Fruit fly (Drosophila melanogaster) whole organism, embryonic: ENCODE results near the gene CG31121.

Experiments used
- Abd-B ChIP-seq: fragments of 200-800 bp; sonication (Bioruptor generic); optimal IDR thresholded peaks from 2 replicates; lab custom pipeline; 2018; ENCODE audit warnings: missing biosample characterization, mild to moderate bottlenecking, missing genetic modification characterization, moderate library complexity
- Aef1 ChIP-seq: fragments of 200-800 bp; sonication (Bioruptor generic); IDR thresholded peaks from 3 replicates; pipeline ENCODE4 v1.3.6; 2022; ENCODE audit warnings: missing biosample characterization, missing genetic modification characterization
- Atf6 ChIP-seq: fragments of 200-800 bp; sonication (Bioruptor generic); IDR thresholded peaks from 2 replicates; pipeline ENCODE4 v1.3.6; 2022; ENCODE audit warnings: missing biosample characterization, missing genetic modification characterization
- B-H1 ChIP-seq: fragments of 200-800 bp; sonication (Bioruptor generic); IDR thresholded peaks from 3 replicates; pipeline ENCODE4 v1.3.6; 2022; ENCODE audit warnings: missing biosample characterization, missing genetic modification characterization
- B-H2 ChIP-seq: fragments of 200-800 bp; sonication (Bioruptor generic); optimal IDR thresholded peaks from 2 replicates; lab custom pipeline; 2018; ENCODE audit warnings: missing biosample characterization, mild to moderate bottlenecking, missing genetic modification characterization
- CG10209 ChIP-seq: fragments of 200-800 bp; sonication (Bioruptor generic); optimal IDR thresholded peaks from 3 replicates; lab custom pipeline; 2017; ENCODE audit warnings: missing biosample characterization, mild to moderate bottlenecking, missing genetic modification characterization, missing genetic modification reagents
- CG10543 ChIP-seq: fragments of 200-800 bp; sonication (Bioruptor generic); optimal IDR thresholded peaks from 3 replicates; lab custom pipeline; 2017; ENCODE audit warnings: missing biosample characterization, mild to moderate bottlenecking, missing genetic modification characterization, moderate library complexity
- CG10654 ChIP-seq: fragments of 200-800 bp; sonication (Bioruptor generic); optimal IDR thresholded peaks from 2 replicates; lab custom pipeline; 2016; ENCODE audit warnings: missing biosample characterization, missing genetic modification characterization
- CG1233 ChIP-seq: fragments of 200-800 bp; sonication (Bioruptor generic); optimal IDR thresholded peaks from 4 replicates; lab custom pipeline; 2018; ENCODE audit warnings: missing biosample characterization, mild to moderate bottlenecking, missing genetic modification characterization
- CG13296 ChIP-seq: fragments of 200-800 bp; sonication (Bioruptor generic); optimal IDR thresholded peaks from 3 replicates; lab custom pipeline; 2018; ENCODE audit warnings: missing biosample characterization, mild to moderate bottlenecking, missing genetic modification characterization
- CG17186 ChIP-seq: fragments of 200-800 bp; sonication (Bioruptor generic); optimal IDR thresholded peaks from 3 replicates; lab custom pipeline; 2017; ENCODE audit warnings: missing biosample characterization, missing genetic modification reagents, missing genetic modification characterization
- CG17612 ChIP-seq: fragments of 200-800 bp; sonication (Bioruptor generic); IDR thresholded peaks from 2 replicates; pipeline ENCODE4 v1.3.6; 2022; ENCODE audit warnings: missing biosample characterization, missing genetic modification characterization
- CG31365 ChIP-seq: fragments of 200-800 bp; sonication (Bioruptor generic); optimal IDR thresholded peaks from 2 replicates; lab custom pipeline; 2018; ENCODE audit warnings: missing biosample characterization, mild to moderate bottlenecking, missing genetic modification characterization
- CG32767 ChIP-seq: fragments of 200-800 bp; sonication (Bioruptor generic); IDR thresholded peaks from 2 replicates; pipeline ENCODE4 v1.3.6; 2022; ENCODE audit warnings: missing biosample characterization, missing genetic modification characterization
- CG34376 ChIP-seq: fragments of 200-800 bp; sonication (Bioruptor generic); optimal IDR thresholded peaks from 2 replicates; lab custom pipeline; 2018; ENCODE audit warnings: missing biosample characterization, mild to moderate bottlenecking, missing genetic modification characterization
- CG34422 ChIP-seq: fragments of 200-800 bp; sonication (Bioruptor generic); IDR thresholded peaks from 3 replicates; pipeline ENCODE4 v1.3.6; 2022; ENCODE audit warnings: missing biosample characterization, missing genetic modification characterization
- CG4282 ChIP-seq: fragments of 200-800 bp; sonication (Bioruptor generic); optimal IDR thresholded peaks from 2 replicates; lab custom pipeline; 2016; ENCODE audit warnings: missing biosample characterization, missing genetic modification characterization
- CG4730 ChIP-seq: fragments of 200-800 bp; sonication (Bioruptor generic); IDR thresholded peaks from 2 replicates; pipeline ENCODE4 v1.3.6; 2022; ENCODE audit warnings: missing biosample characterization, missing genetic modification characterization
- CG5245 ChIP-seq: fragments of 200-800 bp; sonication (Bioruptor generic); optimal IDR thresholded peaks from 3 replicates; lab custom pipeline; 2016; ENCODE audit warnings: missing biosample characterization, missing genetic modification characterization
- CG6689 ChIP-seq: fragments of 200-800 bp; sonication (Bioruptor generic); IDR thresholded peaks from 2 replicates; pipeline ENCODE4 v1.3.6; 2022; ENCODE audit warnings: missing biosample characterization, missing genetic modification characterization
- CG7556 ChIP-seq: fragments of 200-800 bp; sonication (Bioruptor generic); optimal IDR thresholded peaks from 2 replicates; lab custom pipeline; 2017; ENCODE audit warnings: missing biosample characterization, mild to moderate bottlenecking, missing genetic modification characterization
- CG9876 ChIP-seq: fragments of 200-800 bp; sonication (Bioruptor generic); optimal IDR thresholded peaks from 2 replicates; lab custom pipeline; 2016; ENCODE audit warnings: missing biosample characterization, missing genetic modification characterization
- Dek ChIP-seq: fragments of 200-800 bp; sonication (Bioruptor generic); optimal IDR thresholded peaks from 3 replicates; lab custom pipeline; 2019; ENCODE audit warnings: missing biosample characterization, mild to moderate bottlenecking, missing genetic modification characterization, moderate library complexity
- Dfd ChIP-seq, 2 experiments: fragments of >200 bp; optimal IDR thresholded peaks; 2 replicates each; lab custom pipeline; 2017; ENCODE audit warnings: missing biosample characterization in 2 of 2, missing genetic modification characterization in 2 of 2
- Eip74EF ChIP-seq, 2 experiments: fragments of 200-800 bp in 1 of 2; fragments of >200 bp in 1 of 2; sonication (Bioruptor generic) in 1 of 2; optimal IDR thresholded peaks; 2 replicates each; lab custom pipeline; 2017 to 2019; ENCODE audit warnings: missing biosample characterization in 2 of 2, missing genetic modification characterization in 2 of 2, mild to moderate bottlenecking in 1 of 2, moderate library complexity in 1 of 2
- Hey ChIP-seq: fragments of 200-800 bp; sonication (Bioruptor generic); optimal IDR thresholded peaks from 3 replicates; lab custom pipeline; 2018; ENCODE audit warnings: missing biosample characterization, mild to moderate bottlenecking, missing genetic modification characterization
- Poxn ChIP-seq: fragments of 200-800 bp; sonication (Bioruptor generic); IDR thresholded peaks from 2 replicates; pipeline ENCODE4 v1.3.6; 2022; ENCODE audit warnings: missing biosample characterization, missing genetic modification characterization
- Stat92E ChIP-seq, 3 experiments: fragments of >200 bp in 2 of 3; fragments of 200-800 bp in 1 of 3; sonication (Bioruptor generic) in 1 of 3; optimal IDR thresholded peaks; 2 replicates each; lab custom pipeline; 2017 to 2019; ENCODE audit warnings: missing biosample characterization in 3 of 3, missing genetic modification characterization in 3 of 3, mild to moderate bottlenecking in 1 of 3, moderate library complexity in 1 of 3
- Xrp1 ChIP-seq: fragments of 200-800 bp; sonication (Bioruptor generic); IDR thresholded peaks from 2 replicates; pipeline ENCODE4 v1.3.6; 2022; ENCODE audit warnings: missing biosample characterization, missing genetic modification characterization
- abd-A ChIP-seq: fragments of 200-800 bp; sonication (Bioruptor generic); optimal IDR thresholded peaks from 3 replicates; lab custom pipeline; 2019; ENCODE audit warnings: missing biosample characterization, mild to moderate bottlenecking, missing genetic modification characterization, moderate library complexity
- chinmo ChIP-seq: fragments of 200-800 bp; sonication (Bioruptor generic); IDR thresholded peaks from 4 replicates; pipeline ENCODE4 v1.3.6; 2022; ENCODE audit warnings: missing biosample characterization, missing genetic modification characterization; ENCODE audit not compliant: partially characterized antibody
- ems ChIP-seq: fragments of 200-800 bp; sonication (Bioruptor generic); optimal IDR thresholded peaks from 3 replicates; lab custom pipeline; 2016; ENCODE audit warnings: missing biosample characterization, missing genetic modification characterization
- fd102C ChIP-seq: fragments of 200-800 bp; sonication (Bioruptor generic); optimal IDR thresholded peaks from 2 replicates; lab custom pipeline; 2018; ENCODE audit warnings: missing biosample characterization, mild to moderate bottlenecking, missing genetic modification characterization, moderate library complexity
- fu2 ChIP-seq: fragments of 200-800 bp; sonication (Bioruptor generic); optimal IDR thresholded peaks from 2 replicates; lab custom pipeline; 2016; ENCODE audit warnings: missing biosample characterization, missing genetic modification characterization
- grn ChIP-seq: fragments of 200-800 bp; sonication (Bioruptor generic); optimal IDR thresholded peaks from 3 replicates; lab custom pipeline; 2017; ENCODE audit warnings: missing biosample characterization, missing genetic modification characterization
- knrl ChIP-seq: fragments of 200-800 bp; sonication (Bioruptor generic); IDR thresholded peaks from 3 replicates; pipeline ENCODE4 v1.3.6; 2022; ENCODE audit warnings: missing biosample characterization, missing genetic modification characterization; ENCODE audit not compliant: partially characterized antibody
- lov ChIP-seq, 2 experiments: fragments of 200-800 bp in 1 of 2; fragments of >200 bp in 1 of 2; sonication (Bioruptor generic) in 1 of 2; IDR thresholded peaks in 1 of 2; optimal IDR thresholded peaks in 1 of 2; 2 replicates in 1 of 2; 3 replicates in 1 of 2; pipeline versions ENCODE4 v1.3.6 to Lab custom; 2017 to 2022; ENCODE audit warnings: missing biosample characterization in 1 of 2, missing genetic modification characterization in 1 of 2
- nmo ChIP-seq: fragments of 200-800 bp; sonication (Bioruptor generic); optimal IDR thresholded peaks from 2 replicates; lab custom pipeline; 2018; ENCODE audit warnings: missing biosample characterization, mild to moderate bottlenecking, missing genetic modification characterization, moderate library complexity
- run ChIP-seq: fragments of 200-800 bp; sonication (Bioruptor generic); optimal IDR thresholded peaks from 3 replicates; lab custom pipeline; 2018; ENCODE audit warnings: missing biosample characterization, mild to moderate bottlenecking, missing genetic modification characterization
- sens ChIP-seq: fragments of 200-800 bp; sonication (Bioruptor generic); peaks from one replicate; lab custom pipeline; 2016; ENCODE audit warnings: missing biosample characterization, missing genetic modification characterization
- sima ChIP-seq: fragments of 200-800 bp; sonication (Bioruptor generic); optimal IDR thresholded peaks from 2 replicates; lab custom pipeline; 2016; ENCODE audit warnings: missing biosample characterization, missing genetic modification characterization
- slbo ChIP-seq: fragments of 200-800 bp; sonication (Bioruptor generic); IDR thresholded peaks from 2 replicates; pipeline ENCODE4 v1.3.6; 2022; ENCODE audit warnings: missing biosample characterization, missing genetic modification characterization
- sob ChIP-seq: fragments of 200-800 bp; sonication (Bioruptor generic); IDR thresholded peaks from 2 replicates; pipeline ENCODE4 v1.3.6; 2022; ENCODE audit warnings: missing biosample characterization, missing genetic modification characterization
- stwl ChIP-seq: fragments of 200-800 bp; sonication (Bioruptor generic); optimal IDR thresholded peaks from 3 replicates; lab custom pipeline; 2018; ENCODE audit warnings: missing biosample characterization, mild to moderate bottlenecking, missing genetic modification characterization, moderate library complexity
- sug ChIP-seq: fragments of 200-800 bp; optimal IDR thresholded peaks from 2 replicates; lab custom pipeline; 2019; ENCODE audit warnings: missing biosample characterization, mild to moderate bottlenecking, missing genetic modification characterization, moderate library complexity
- tx ChIP-seq: fragments of 200-800 bp; sonication (Bioruptor generic); optimal IDR thresholded peaks from 2 replicates; lab custom pipeline; 2016; ENCODE audit warnings: missing biosample characterization, missing genetic modification characterization
- vvl ChIP-seq: fragments of 200-800 bp; sonication (Bioruptor generic); IDR thresholded peaks from 2 replicates; pipeline ENCODE4 v1.3.6; 2022; ENCODE audit warnings: missing biosample characterization, missing genetic modification characterization

The CG31121 gene

DNA sequence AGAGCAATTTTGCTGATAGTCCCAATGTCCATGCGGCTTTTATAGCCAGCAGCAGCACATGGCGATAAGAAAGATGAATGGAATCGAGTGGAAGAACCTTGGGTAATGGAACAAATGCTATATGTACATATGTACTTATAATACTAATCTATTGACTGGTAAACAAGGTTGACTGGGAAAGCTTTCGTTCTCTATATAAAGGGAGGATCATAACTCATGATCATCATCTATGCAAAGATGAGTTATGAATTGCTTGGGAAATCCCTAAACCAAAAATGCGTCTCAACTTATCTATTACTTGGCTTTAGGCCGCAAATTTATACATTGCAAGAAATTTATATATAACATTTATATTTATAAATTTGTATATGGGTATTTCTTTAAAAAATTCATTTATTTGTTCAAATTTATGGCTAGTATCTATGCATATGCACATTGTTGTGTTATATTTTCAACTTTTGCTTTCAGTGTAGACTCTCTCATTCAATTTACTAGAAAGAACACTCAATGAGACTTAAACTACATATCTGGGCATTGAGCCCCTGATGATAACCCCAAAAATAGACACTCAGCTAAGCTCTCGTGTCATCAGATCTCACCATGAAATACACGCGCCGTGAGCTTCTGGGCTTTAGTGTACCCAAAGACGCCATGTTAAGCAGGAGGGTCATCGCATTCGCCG, 29.5 kb downstream of the CG31121 start, which contains the start of the genes Srg1 and Elal (continued):
- TF ChIP-seq CG10209 (GFP tag; lab: Kevin White, UChicago) (peak; percentile 6), sob (GFP tag; lab: Robert Waterston, UW) (peak; percentile 56; the same call in 1 of the 2 replicates), tx (no peak), CG1233 (GFP tag; lab: Kevin White, UChicago) (no peak), lov (optimal IDR thresholded peaks at IDR 0.05; lab: Kevin White, UChicago) (no peak), lov (GFP tag; IDR thresholded peaks at IDR 0.05; lab: Robert Waterston, UW) (no peak), Dek (tag; lab: Kevin White, UChicago) (peak; percentile 39), run (no peak), CG7556 (GFP tag; lab: Kevin White, UChicago) (peak; percentile 33), Xrp1 (peak; percentile 21; the same call in 1 of the 2 replicates), slbo (GFP tag; lab: Robert Waterston, UW) (peak; percentile 68; the same call in 1 of the 2 replicates), nmo (peak; percentile 41), fd102C (GFP tag; lab: Kevin White, UChicago) (no peak), CG17186 (GFP tag; lab: Kevin White, UChicago) (no peak), CG31365 (no peak), sug (peak; percentile 51), CG9876 (GFP tag; lab: Kevin White, UChicago) (no peak), Atf6 (GFP tag; lab: Robert Waterston, UW) (peak; percentile 11; the same call in 1 of the 2 replicates)

DNA sequence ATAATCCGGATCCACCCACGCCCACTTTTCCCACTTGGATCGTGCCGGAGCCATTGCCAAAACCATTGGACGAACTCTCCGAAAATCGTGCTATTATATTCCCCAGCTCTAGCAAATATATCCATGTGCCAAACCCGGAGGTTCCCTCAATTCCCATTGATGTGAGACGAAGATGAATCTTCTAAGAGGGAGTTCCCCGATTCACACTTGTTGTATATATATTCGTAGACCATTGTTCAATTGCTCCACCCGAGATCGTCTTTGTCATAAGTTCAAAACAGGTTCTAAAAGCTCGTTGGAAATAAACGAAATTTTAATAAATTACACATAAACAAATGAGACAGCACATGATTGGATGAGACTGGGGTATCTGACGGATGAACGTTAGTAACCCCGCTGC, 30.5 kb downstream of the CG31121 start:
- TF ChIP-seq CG17612 (no peak), CG10654 (GFP tag; lab: Kevin White, UChicago) (no peak), Abd-B (GFP tag; lab: Kevin White, UChicago) (no peak), Poxn (no peak), sens (GFP tag; lab: Kevin White, UChicago) (peak; percentile 1)

dm6 chr3R:24862574-24863089, 31.8 kb downstream of the CG31121 start, which contains the start of gene CG7016:
Gene CG7016 (plus strand): TSS chr3R:24862931.
- no peak for TF ChIP-seq CG13296 (GFP tag; lab: Kevin White, UChicago)
- TF ChIP-seq CG34422 (GFP tag; lab: Robert Waterston, UW) = peak; percentile 12; the same call in 1 of the 3 replicates
- no peak for TF ChIP-seq ems (GFP tag; lab: Kevin White, UChicago)
- TF ChIP-seq CG5245 (GFP tag; lab: Kevin White, UChicago) = no peak
- TF ChIP-seq grn = peak; percentile 13
- TF ChIP-seq Stat92E (GFP tag; optimal IDR thresholded peaks at IDR 0.05; lab: Kevin White, UChicago) = no peak
- TF ChIP-seq B-H1 (GFP tag; lab: Robert Waterston, UW) = no peak
- no peak for TF ChIP-seq Hey (tag; lab: Kevin White, UChicago)
- no peak for TF ChIP-seq Aef1
- peak; percentile 57; the same call in 1 of the 4 replicates for TF ChIP-seq chinmo (GFP tag; lab: Robert Waterston, UW)
- TF ChIP-seq fu2 (GFP tag; lab: Kevin White, UChicago) = no peak
- TF ChIP-seq CG6689 (GFP tag; lab: Robert Waterston, UW) = no peak
- no peak for TF ChIP-seq stwl (tag; lab: Kevin White, UChicago)
- peak; percentile 62 for TF ChIP-seq CG34376 (GFP tag; lab: Kevin White, UChicago)
- 0 out of 2 replicates have a peak, but pooled peaks have one; percentile 2 for TF ChIP-seq vvl
- no peak for TF ChIP-seq CG4282 (GFP tag; lab: Kevin White, UChicago)
- TF ChIP-seq sens (GFP tag; lab: Kevin White, UChicago) = peak; percentile 58
- TF ChIP-seq sima (GFP tag; lab: Kevin White, UChicago) = no peak
- no peak for TF ChIP-seq knrl (GFP tag; lab: Robert Waterston, UW)
- no peak for TF ChIP-seq CG10543
- no peak for TF ChIP-seq Eip74EF (GFP tag; optimal IDR thresholded peaks at IDR 0.05; lab: Kevin White, UChicago)
- TF ChIP-seq abd-A = no peak
- TF ChIP-seq CG17186 (GFP tag; lab: Kevin White, UChicago) = no peak
- TF ChIP-seq CG32767 (GFP tag; lab: Robert Waterston, UW) = no peak
- no peak for TF ChIP-seq CG4730 (GFP tag; lab: Robert Waterston, UW)
- TF ChIP-seq B-H2 (GFP tag; lab: Kevin White, UChicago) = no peak
- TF ChIP-seq Dfd (GFP tag; optimal IDR thresholded peaks at IDR 0.05; lab: Kevin White, UChicago) = no peak
